Fruit fly (Drosophila melanogaster): ENCODE results near the gene Delta.

DNA sequence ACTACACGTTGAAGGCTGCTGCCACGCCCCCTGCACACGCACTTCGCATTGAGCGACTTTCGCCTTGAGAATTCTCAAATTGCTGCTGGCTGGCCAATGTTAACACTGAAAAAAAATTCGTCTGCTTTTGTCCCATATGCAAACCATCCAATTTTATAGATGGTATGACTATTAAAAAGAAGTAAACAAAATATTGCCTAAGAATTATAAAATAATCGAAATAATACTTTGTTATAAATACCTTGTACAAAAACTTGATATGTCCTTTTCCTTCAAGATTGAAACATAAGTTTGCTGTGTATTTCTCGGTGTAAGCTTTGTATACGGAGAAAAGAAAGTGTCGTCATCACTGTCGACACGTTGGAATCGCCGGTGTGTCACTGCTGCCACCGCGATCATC, 36.9 kb upstream of the Delta start:
- TF ChIP-seq ttk (optimal IDR thresholded peaks at IDR 0.05): no peak
- TF ChIP-seq Sin3A (optimal IDR thresholded peaks at IDR 0.05): no peak
- TF ChIP-seq psq (optimal IDR thresholded peaks at IDR 0.05): no peak
- TF ChIP-seq h (optimal IDR thresholded peaks at IDR 0.05): no peak
- TF ChIP-seq Myc (optimal IDR thresholded peaks at IDR 0.05): no peak

Measured in Kc167 (cell line).